Fruit fly (Drosophila melanogaster) S2 (cell line): ENCODE measurements around the gene LysE.

Source experiments
- CG8478 ChIP-seq: fragments of >200 bp; optimal IDR thresholded peaks from 2 replicates; lab custom pipeline; 2018
- CTCF ChIP-seq, 2 experiments: fragments of >200 bp; optimal IDR thresholded peaks; 2 replicates each; lab custom pipeline; 2018

DNA sequence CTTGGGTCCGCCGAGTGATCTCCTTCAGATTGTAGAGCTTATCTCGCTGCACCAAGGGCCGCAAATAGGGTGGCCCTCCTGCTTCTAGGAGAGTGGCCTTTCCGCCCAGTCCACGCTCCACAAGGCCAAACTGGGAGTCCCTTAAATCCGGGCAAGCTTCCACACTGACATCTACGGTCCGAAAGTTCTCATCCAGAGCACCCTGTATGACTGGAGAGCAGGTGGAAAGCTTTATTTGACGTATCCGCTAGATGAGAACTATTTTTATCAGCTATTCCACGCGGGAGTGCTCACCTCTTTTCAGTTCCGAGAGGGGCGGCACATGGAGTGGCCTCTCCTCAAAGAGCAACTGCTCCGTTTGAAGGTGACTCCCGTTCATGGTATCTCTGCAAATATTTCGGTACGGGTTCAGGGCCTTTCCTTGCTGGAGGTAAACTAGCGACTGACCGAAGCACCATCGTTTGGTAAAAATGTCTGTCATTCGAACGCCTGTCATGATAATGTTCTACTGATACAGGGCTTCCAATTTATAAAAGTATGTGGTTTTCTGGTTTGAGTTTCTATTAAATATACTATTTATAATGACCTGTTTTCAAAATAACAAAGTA lies 9.9 kb upstream of the LysE start, which contains the start of gene meep:
- no peak for TF ChIP-seq CG8478 (lab: Kevin White, UChicago)
- TF ChIP-seq CTCF (optimal IDR thresholded peaks at IDR 0.05; lab: Kevin White, UChicago), result no peak
